Worm (Caenorhabditis elegans) whole organism, L1 larva: ENCODE measurements around the gene cdka-1.

ENCODE experiments used
- isw-1 ChIP-seq: fragments of 200-800 bp; sonication (Bioruptor generic); IDR thresholded peaks from 2 replicates; pipeline ENCODE4 v1.3.6; 2022; ENCODE audit warnings: missing genetic modification characterization, missing compliant biosample characterization
- snpc-4 ChIP-seq: fragments of 150-350 bp; optimal IDR thresholded peaks from 2 replicates; lab custom pipeline; 2014; ENCODE audit warnings: missing biosample characterization, missing genetic modification characterization
- ztf-11 ChIP-seq, 2 experiments: sonication (generic microtip); optimal IDR thresholded peaks; 2 replicates each; lab custom pipeline; 2016 to 2017; ENCODE audit warnings: missing genetic modification characterization in 2 of 2, missing biosample characterization in 1 of 2, missing compliant biosample characterization in 1 of 2

- no peak for TF ChIP-seq snpc-4 (tag; lab: Kevin White, UChicago)
- no peak for TF ChIP-seq isw-1 (GFP tag; lab: Robert Waterston, UW)
- TF ChIP-seq ztf-11 (tag; optimal IDR thresholded peaks at IDR 0.05; lab: Kevin White, UChicago) = no peak
Measured at ce11 chrIII:4658384-4658844, at the start of gene cdka-1.
